Worm (Caenorhabditis elegans): Measurements from ENCODE around the gene F54D8.10.
"Not testable (repeated sequence)": the region's sequence is repeated elsewhere in the genome, so short reads cannot be mapped to it uniquely, and the experiment has no call there.

The F54D8.10 gene

DNA sequence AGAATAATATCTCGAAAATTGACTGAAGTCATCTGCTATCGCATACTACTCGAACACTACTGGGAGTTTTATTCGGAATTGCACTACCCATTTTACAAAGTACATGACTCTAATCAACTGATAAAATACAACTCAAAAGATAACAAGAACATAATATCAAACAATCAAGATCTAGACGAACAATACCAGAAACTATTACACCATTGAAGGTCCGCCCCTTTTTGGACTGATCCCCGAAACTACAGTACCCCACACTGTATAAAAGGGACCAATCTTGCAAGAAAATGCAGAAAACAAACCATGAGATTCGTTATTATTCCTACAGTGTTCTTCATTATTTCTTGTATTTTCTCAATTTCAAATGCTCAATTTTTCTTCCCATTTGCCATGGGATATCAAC is at the start of gene F54D8.10:
Gene F54D8.10, plus strand, starts transcription at position 301 of the 400 bp plus-strand sequence.
- TF ChIP-seq hmg-4 (GFP tag; optimal IDR thresholded peaks at IDR 0.05) (no peak), ama-1 (optimal IDR thresholded peaks at IDR 0.05) (no peak), ets-7 (tag; optimal IDR thresholded peaks at IDR 0.05) (no peak), flt-1 (GFP tag; IDR thresholded peaks at IDR 0.05) (no peak), aly-1 (tag; optimal IDR thresholded peaks at IDR 0.05) (no peak), hnd-1 (tag; optimal IDR thresholded peaks at IDR 0.05) (no peak), B0310.2 (tag; optimal IDR thresholded peaks at IDR 0.05) (no peak), ceh-13 (GFP tag; optimal IDR thresholded peaks at IDR 0.05) (no peak), pes-1 (GFP tag; IDR thresholded peaks at IDR 0.05) (no peak), hmbx-1 (tag; optimal IDR thresholded peaks at IDR 0.05) (no peak)

DNA sequence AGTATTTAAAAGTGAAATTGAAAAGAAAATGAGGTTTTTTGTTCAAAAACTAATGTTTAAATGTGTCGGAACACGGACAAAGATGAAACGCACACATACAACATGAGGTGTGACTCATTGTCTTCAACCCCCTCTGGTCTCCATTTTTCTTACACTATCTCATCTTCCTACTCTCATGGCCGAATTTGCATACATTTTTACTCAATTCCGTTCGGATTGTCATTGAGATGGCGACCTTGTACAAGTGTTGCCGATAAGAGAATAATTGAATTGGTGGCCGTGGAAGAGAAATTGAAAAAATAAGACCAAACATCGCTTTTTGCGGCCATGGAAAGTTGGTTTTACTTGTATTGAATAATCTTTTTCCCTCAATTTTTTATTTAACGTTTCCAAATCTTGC is 47.4 kb upstream of the F54D8.10 start, which contains the start of gene txbp-3:
Gene txbp-3, minus strand, starts transcription at position 285 of the 400 bp plus-strand sequence.
- TF ChIP-seq tra-4 (tag; optimal IDR thresholded peaks at IDR 0.05) = no peak
- TF ChIP-seq sea-1 (GFP tag; conservative IDR thresholded peaks at IDR 0.05) = no peak
- no peak for TF ChIP-seq ceh-36 (tag; optimal IDR thresholded peaks at IDR 0.05)
- no peak for TF ChIP-seq tbx-11 (GFP tag; IDR thresholded peaks at IDR 0.05)
- TF ChIP-seq F13C5.2 (tag; optimal IDR thresholded peaks at IDR 0.05) = no peak
- no peak for TF ChIP-seq hmbx-1 (tag; optimal IDR thresholded peaks at IDR 0.05)
- no peak for TF ChIP-seq ama-1 (optimal IDR thresholded peaks at IDR 0.05)
- TF ChIP-seq aly-1 (tag; optimal IDR thresholded peaks at IDR 0.05) = no peak
- no peak for TF ChIP-seq scrt-1 (GFP tag; IDR thresholded peaks at IDR 0.05)
- no peak for TF ChIP-seq ets-7 (tag; optimal IDR thresholded peaks at IDR 0.05)
- no peak for TF ChIP-seq tbx-37 (GFP tag; conservative IDR thresholded peaks at IDR 0.05)
- no peak for TF ChIP-seq B0310.2 (tag; optimal IDR thresholded peaks at IDR 0.05)
- TF ChIP-seq hnd-1 (tag; optimal IDR thresholded peaks at IDR 0.05) = no peak
- no peak for TF ChIP-seq flt-1 (GFP tag; IDR thresholded peaks at IDR 0.05)
- TF ChIP-seq hmg-4 (GFP tag; optimal IDR thresholded peaks at IDR 0.05) = no peak
- TF ChIP-seq ceh-13 (GFP tag; optimal IDR thresholded peaks at IDR 0.05) = no peak
- no peak for TF ChIP-seq pes-1 (GFP tag; IDR thresholded peaks at IDR 0.05)

DNA sequence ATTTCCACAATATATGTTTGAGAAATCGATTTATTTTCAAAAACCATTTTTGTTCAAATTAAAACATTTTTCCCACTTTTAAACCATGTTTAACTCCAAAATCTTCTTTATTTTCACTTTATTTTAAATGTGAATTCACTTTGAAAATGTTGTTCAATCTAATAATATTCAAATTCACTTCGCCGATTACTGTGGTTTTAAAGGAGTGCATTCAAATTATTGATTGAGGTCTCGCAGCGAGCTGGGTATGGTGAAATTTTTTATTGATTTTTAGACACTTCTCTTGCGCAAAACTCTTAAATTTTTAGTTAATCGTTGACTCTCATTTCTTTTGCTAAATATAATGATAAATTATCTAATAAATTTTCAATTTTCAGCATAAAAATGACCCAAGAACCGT is 46.9 kb upstream of the F54D8.10 start, which contains the start of gene C45G9.5:
Gene C45G9.5, plus strand, starts transcription at position 378 of the 400 bp plus-strand sequence.
- TF ChIP-seq hmg-4 (GFP tag; optimal IDR thresholded peaks at IDR 0.05) = no peak
- no peak for TF ChIP-seq ceh-13 (GFP tag; optimal IDR thresholded peaks at IDR 0.05)
- no peak for TF ChIP-seq aly-1 (tag; optimal IDR thresholded peaks at IDR 0.05)
- no peak for TF ChIP-seq ama-1 (optimal IDR thresholded peaks at IDR 0.05)
- TF ChIP-seq sea-1 (GFP tag; conservative IDR thresholded peaks at IDR 0.05) = no peak
- TF ChIP-seq scrt-1 (GFP tag; IDR thresholded peaks at IDR 0.05) = no peak

DNA sequence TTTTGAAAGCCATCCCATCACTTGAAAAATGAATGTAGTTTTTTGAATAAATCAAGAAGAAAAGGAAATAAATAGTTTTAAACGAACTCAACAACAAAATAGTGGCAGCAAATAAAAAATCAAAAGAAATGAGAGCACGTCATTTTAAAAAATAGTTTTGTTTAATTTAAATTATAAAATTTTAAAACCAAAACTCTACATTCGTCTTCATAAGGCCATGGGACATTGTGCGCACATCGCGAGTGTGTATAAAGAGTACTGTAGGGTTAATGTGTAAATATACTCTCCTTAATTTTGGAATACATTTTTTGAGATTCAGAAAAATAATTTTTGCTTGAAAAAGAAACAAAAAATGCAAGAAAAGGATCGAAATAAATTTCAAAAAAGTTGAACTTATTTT is 42.7 kb upstream of the F54D8.10 start, which contains the start of gene C45G9.15:
Gene C45G9.15, minus strand, starts transcription at position 101 of the 400 bp plus-strand sequence.
- TF ChIP-seq hmbx-1 (tag; optimal IDR thresholded peaks at IDR 0.05) (no peak), tbx-37 (GFP tag; conservative IDR thresholded peaks at IDR 0.05) (no peak), ama-1 (optimal IDR thresholded peaks at IDR 0.05) (no peak), flt-1 (GFP tag; IDR thresholded peaks at IDR 0.05) (no peak), ceh-13 (GFP tag; optimal IDR thresholded peaks at IDR 0.05) (no peak), pes-1 (GFP tag; IDR thresholded peaks at IDR 0.05) (no peak), sea-1 (GFP tag; conservative IDR thresholded peaks at IDR 0.05) (no peak), hnd-1 (tag; optimal IDR thresholded peaks at IDR 0.05) (no peak)

DNA sequence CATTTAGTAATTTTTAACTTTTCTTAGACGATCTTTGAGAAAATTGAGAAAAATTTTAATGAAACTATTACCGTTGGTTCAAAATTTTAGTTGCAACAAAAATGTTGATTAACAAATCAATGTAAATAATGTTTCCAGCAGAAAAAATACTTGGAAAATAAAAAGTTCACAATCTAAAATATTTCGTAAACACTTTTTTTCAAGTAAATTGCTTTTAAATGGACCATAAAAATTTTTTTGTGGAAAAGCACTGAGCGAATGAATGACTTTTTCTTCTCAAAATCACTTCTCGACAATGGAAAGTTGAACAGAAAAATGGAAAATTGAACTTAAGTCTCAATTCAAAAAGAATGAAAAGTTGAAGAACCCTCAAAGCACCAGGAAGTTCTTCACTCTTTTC is 41.1 kb upstream of the F54D8.10 start, which contains the start of gene C45G9.8:
Gene C45G9.8, minus strand, starts transcription at position 101 of the 400 bp plus-strand sequence.
- TF ChIP-seq tbx-37 (GFP tag; conservative IDR thresholded peaks at IDR 0.05) (no peak), tra-4 (tag; optimal IDR thresholded peaks at IDR 0.05) (no peak), scrt-1 (GFP tag; IDR thresholded peaks at IDR 0.05) (no peak), hmg-4 (GFP tag; optimal IDR thresholded peaks at IDR 0.05) (no peak), hmbx-1 (tag; optimal IDR thresholded peaks at IDR 0.05) (no peak), ama-1 (optimal IDR thresholded peaks at IDR 0.05) (no peak), F13C5.2 (tag; optimal IDR thresholded peaks at IDR 0.05) (no peak), aly-1 (tag; optimal IDR thresholded peaks at IDR 0.05) (no peak), flt-1 (GFP tag; IDR thresholded peaks at IDR 0.05) (no peak), pes-1 (GFP tag; IDR thresholded peaks at IDR 0.05) (no peak), sea-1 (GFP tag; conservative IDR thresholded peaks at IDR 0.05) (no peak), ceh-36 (tag; optimal IDR thresholded peaks at IDR 0.05) (no peak), hnd-1 (tag; optimal IDR thresholded peaks at IDR 0.05) (no peak), tbx-11 (GFP tag; IDR thresholded peaks at IDR 0.05) (no peak), B0310.2 (tag; optimal IDR thresholded peaks at IDR 0.05) (no peak), ceh-13 (GFP tag; optimal IDR thresholded peaks at IDR 0.05) (no peak), ets-7 (tag; optimal IDR thresholded peaks at IDR 0.05) (no peak)

DNA sequence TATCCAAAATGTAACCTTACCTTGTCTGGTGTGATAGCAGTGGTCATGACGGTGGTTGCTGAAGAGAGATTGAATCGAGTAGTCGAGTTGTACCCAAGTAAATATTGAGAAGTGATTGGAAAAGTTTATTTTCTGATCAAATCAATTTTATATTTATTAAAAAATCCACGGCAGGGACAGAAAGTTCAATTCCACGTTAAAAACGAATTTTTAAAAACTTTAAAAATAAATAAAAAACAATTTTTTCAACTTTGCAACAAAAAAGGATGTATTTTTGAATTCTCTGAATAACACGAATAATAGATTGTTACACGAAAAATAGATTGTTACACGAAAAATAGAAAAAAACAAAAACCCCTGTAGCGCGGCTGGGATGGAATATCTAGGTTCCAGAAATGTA is 38.9 kb upstream of the F54D8.10 start, which contains the start of gene C45G9.9:
Gene C45G9.9, minus strand, starts transcription at position 101 of the 400 bp plus-strand sequence.
- TF ChIP-seq ama-1 (optimal IDR thresholded peaks at IDR 0.05); F13C5.2 (tag; optimal IDR thresholded peaks at IDR 0.05); tbx-37 (GFP tag; conservative IDR thresholded peaks at IDR 0.05): not testable (repeated sequence)

DNA sequence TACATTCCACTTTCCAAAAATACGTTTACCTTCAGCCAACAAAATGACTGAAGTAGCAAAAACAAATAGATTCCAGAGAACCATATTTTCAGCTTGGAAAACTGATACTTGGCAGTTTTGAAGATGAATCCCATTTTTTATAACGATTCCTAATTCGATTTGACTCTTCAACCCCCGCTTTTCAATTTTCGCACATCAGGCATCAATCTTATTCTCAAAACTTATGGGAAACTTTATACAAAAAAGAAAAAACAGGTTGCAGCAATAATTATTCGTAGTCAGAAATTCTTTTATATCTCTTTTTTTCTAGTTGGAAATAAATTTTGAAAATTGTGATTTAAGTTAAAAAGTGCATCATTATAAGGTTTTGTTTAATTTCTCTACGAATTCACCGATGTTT is 32.8 kb upstream of the F54D8.10 start, which contains the start of gene C45G9.10:
Gene C45G9.10, minus strand, starts transcription at position 101 of the 400 bp plus-strand sequence.
- no peak for TF ChIP-seq scrt-1 (GFP tag; IDR thresholded peaks at IDR 0.05)
- TF ChIP-seq sea-1 (GFP tag; conservative IDR thresholded peaks at IDR 0.05) = no peak
- no peak for TF ChIP-seq ets-7 (tag; optimal IDR thresholded peaks at IDR 0.05)
- no peak for TF ChIP-seq hmg-4 (GFP tag; optimal IDR thresholded peaks at IDR 0.05)
- TF ChIP-seq B0310.2 (tag; optimal IDR thresholded peaks at IDR 0.05) = no peak
- TF ChIP-seq tbx-11 (GFP tag; IDR thresholded peaks at IDR 0.05) = no peak
- no peak for TF ChIP-seq F13C5.2 (tag; optimal IDR thresholded peaks at IDR 0.05)
- no peak for TF ChIP-seq aly-1 (tag; optimal IDR thresholded peaks at IDR 0.05)
- no peak for TF ChIP-seq ama-1 (optimal IDR thresholded peaks at IDR 0.05)
- no peak for TF ChIP-seq tbx-37 (GFP tag; conservative IDR thresholded peaks at IDR 0.05)
- TF ChIP-seq tra-4 (tag; optimal IDR thresholded peaks at IDR 0.05) = no peak
- TF ChIP-seq ceh-36 (tag; optimal IDR thresholded peaks at IDR 0.05) = no peak

DNA sequence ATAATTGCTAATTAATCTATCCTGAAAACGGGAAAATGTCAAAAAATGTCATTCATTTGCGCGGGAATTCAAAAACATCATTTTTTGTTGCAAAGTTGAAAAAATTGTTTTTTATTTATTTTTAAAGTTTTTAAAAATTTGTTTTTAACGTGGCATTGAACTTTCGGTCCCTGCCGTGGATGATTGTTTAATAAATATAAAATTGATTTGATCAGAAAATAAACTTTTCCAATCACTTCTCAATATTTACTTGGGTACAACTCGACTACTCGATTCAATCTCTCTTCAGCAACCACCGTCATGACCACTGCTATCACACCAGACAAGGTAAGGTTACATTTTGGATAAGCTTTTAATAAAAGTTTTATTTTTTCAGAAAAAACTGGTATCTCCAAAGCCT is 32.2 kb upstream of the F54D8.10 start, which contains the start of gene C45G9.4:
Gene C45G9.4, plus strand, starts transcription at position 301 of the 400 bp plus-strand sequence.
- TF ChIP-seq ama-1 (optimal IDR thresholded peaks at IDR 0.05); ets-7 (tag; optimal IDR thresholded peaks at IDR 0.05); hnd-1 (tag; optimal IDR thresholded peaks at IDR 0.05): not testable (repeated sequence)

Data from whole organism, early embryonic.